Fruit fly (Drosophila melanogaster) whole organism, embryonic: ENCODE data around the gene CG42540.

Experiments
- ATbp ChIP-seq: fragments of 200-800 bp; sonication (Bioruptor generic); optimal IDR thresholded peaks from 2 replicates; lab custom pipeline; 2017; ENCODE audit warnings: missing biosample characterization, mild to moderate bottlenecking, missing genetic modification characterization, missing genetic modification reagents
- Bgb ChIP-seq: fragments of 200-800 bp; sonication (Bioruptor generic); IDR thresholded peaks from 2 replicates; pipeline ENCODE4 v1.3.6; 2022; ENCODE audit warnings: missing biosample characterization, missing genetic modification characterization; ENCODE audit not compliant: partially characterized antibody
- CG10267 ChIP-seq: fragments of 200-800 bp; sonication (Bioruptor generic); optimal IDR thresholded peaks from 2 replicates; lab custom pipeline; 2018; ENCODE audit warnings: missing biosample characterization, mild to moderate bottlenecking, missing genetic modification characterization, moderate library complexity
- CG10979 ChIP-seq: fragments of 200-800 bp; sonication (Bioruptor generic); optimal IDR thresholded peaks from 2 replicates; lab custom pipeline; 2018; ENCODE audit warnings: missing biosample characterization, mild to moderate bottlenecking, missing genetic modification characterization, moderate library complexity
- CG11398 ChIP-seq: fragments of 200-800 bp; sonication (Bioruptor generic); optimal IDR thresholded peaks from 2 replicates; lab custom pipeline; 2016; ENCODE audit warnings: missing biosample characterization, missing genetic modification characterization
- CG11723 ChIP-seq: fragments of 200-800 bp; sonication (Bioruptor generic); optimal IDR thresholded peaks from 2 replicates; lab custom pipeline; 2017; ENCODE audit warnings: missing biosample characterization, mild to moderate bottlenecking, missing genetic modification characterization
- CG12071 ChIP-seq: fragments of 200-800 bp; sonication (Bioruptor generic); optimal IDR thresholded peaks from 3 replicates; lab custom pipeline; 2018; ENCODE audit warnings: missing biosample characterization, mild to moderate bottlenecking, missing genetic modification characterization
- CG12236 ChIP-seq: fragments of 200-800 bp; sonication (Bioruptor generic); optimal IDR thresholded peaks from 2 replicates; lab custom pipeline; 2016; ENCODE audit warnings: missing biosample characterization, missing genetic modification characterization
- CG12391 ChIP-seq: fragments of 200-800 bp; sonication (Bioruptor generic); optimal IDR thresholded peaks from 3 replicates; lab custom pipeline; 2018; ENCODE audit warnings: missing biosample characterization, mild to moderate bottlenecking, missing genetic modification characterization, moderate library complexity
- CG12769 ChIP-seq: fragments of 200-800 bp; sonication (Bioruptor generic); optimal IDR thresholded peaks from 2 replicates; lab custom pipeline; 2019; ENCODE audit warnings: missing biosample characterization, mild to moderate bottlenecking, missing genetic modification characterization, moderate library complexity
- CG14014 ChIP-seq: fragments of 200-800 bp; sonication (Bioruptor generic); IDR thresholded peaks from 2 replicates; pipeline ENCODE4 v1.3.6; 2022; ENCODE audit warnings: missing biosample characterization, missing genetic modification characterization
- CG14667 ChIP-seq: fragments of 200-800 bp; sonication (Bioruptor generic); IDR thresholded peaks from 2 replicates; pipeline ENCODE4 v1.3.6; 2022; ENCODE audit warnings: missing biosample characterization, missing genetic modification characterization
- CG1603 ChIP-seq: fragments of 200-800 bp; sonication (Bioruptor generic); optimal IDR thresholded peaks from 2 replicates; lab custom pipeline; 2019; ENCODE audit warnings: missing biosample characterization, mild to moderate bottlenecking, missing genetic modification characterization, moderate library complexity
- CG17802 ChIP-seq: fragments of 200-800 bp; sonication (Bioruptor generic); optimal IDR thresholded peaks from 2 replicates; lab custom pipeline; 2018; ENCODE audit warnings: missing biosample characterization, mild to moderate bottlenecking, missing genetic modification characterization, moderate library complexity
- CG17912 ChIP-seq: fragments of 200-800 bp; sonication (Bioruptor generic); optimal IDR thresholded peaks from 2 replicates; lab custom pipeline; 2018; ENCODE audit warnings: missing biosample characterization, mild to moderate bottlenecking, missing genetic modification characterization
- CG1832 ChIP-seq: fragments of 200-800 bp; sonication (Bioruptor generic); optimal IDR thresholded peaks from 2 replicates; lab custom pipeline; 2017; ENCODE audit warnings: missing biosample characterization, mild to moderate bottlenecking, missing genetic modification characterization, inconsistent platforms
- CG33213 ChIP-seq: fragments of 200-800 bp; sonication (Bioruptor generic); optimal IDR thresholded peaks from 3 replicates; lab custom pipeline; 2016; ENCODE audit warnings: missing biosample characterization, missing genetic modification characterization
- CG3407 ChIP-seq: fragments of 200-800 bp; sonication (Bioruptor generic); optimal IDR thresholded peaks from 2 replicates; lab custom pipeline; 2018; ENCODE audit warnings: missing biosample characterization, mild to moderate bottlenecking, missing genetic modification characterization
- CG3995 ChIP-seq: fragments of 200-800 bp; sonication (Bioruptor generic); optimal IDR thresholded peaks from 3 replicates; lab custom pipeline; 2016; ENCODE audit warnings: missing biosample characterization, missing genetic modification characterization
- CG4282 ChIP-seq: fragments of 200-800 bp; sonication (Bioruptor generic); optimal IDR thresholded peaks from 2 replicates; lab custom pipeline; 2016; ENCODE audit warnings: missing biosample characterization, missing genetic modification characterization
- CG4707 ChIP-seq: fragments of 200-800 bp; sonication (Bioruptor generic); optimal IDR thresholded peaks from 2 replicates; lab custom pipeline; 2018; ENCODE audit warnings: missing biosample characterization, mild to moderate bottlenecking, missing genetic modification characterization, moderate library complexity
- CG5245 ChIP-seq: fragments of 200-800 bp; sonication (Bioruptor generic); optimal IDR thresholded peaks from 3 replicates; lab custom pipeline; 2016; ENCODE audit warnings: missing biosample characterization, missing genetic modification characterization
- CG7372 ChIP-seq: fragments of 200-800 bp; sonication (Bioruptor generic); IDR thresholded peaks from 2 replicates; pipeline ENCODE4 v1.3.6; 2022; ENCODE audit warnings: missing biosample characterization, missing genetic modification characterization
- CG8290 ChIP-seq, 3 experiments: fragments of 200-800 bp; sonication (Bioruptor generic); optimal IDR thresholded peaks; 2 replicates each; lab custom pipeline; 2016 to 2019; ENCODE audit warnings: missing biosample characterization in 3 of 3, missing genetic modification characterization in 3 of 3, mild to moderate bottlenecking in 2 of 3, moderate library complexity in 1 of 3
- CG8944 ChIP-seq: fragments of 200-800 bp; sonication (Bioruptor generic); optimal IDR thresholded peaks from 3 replicates; lab custom pipeline; 2016; ENCODE audit warnings: missing biosample characterization, missing genetic modification characterization
- CoRest ChIP-seq: fragments of 200-800 bp; sonication (Bioruptor generic); optimal IDR thresholded peaks from 3 replicates; lab custom pipeline; 2018; ENCODE audit warnings: missing biosample characterization, mild to moderate bottlenecking, missing genetic modification characterization, moderate library complexity
- Dref ChIP-seq: fragments of 200-800 bp; sonication (Bioruptor generic); IDR thresholded peaks from 2 replicates; pipeline ENCODE4 v1.3.6; 2022; ENCODE audit warnings: missing biosample characterization, missing genetic modification characterization
- E2f1 ChIP-seq: fragments of 200-800 bp; sonication (Bioruptor generic); IDR thresholded peaks from 2 replicates; pipeline ENCODE4 v1.3.6; 2022; ENCODE audit warnings: missing biosample characterization, missing genetic modification characterization
- E2f2 ChIP-seq: fragments of 200-800 bp; sonication (Bioruptor generic); IDR thresholded peaks from 2 replicates; pipeline ENCODE4 v1.3.6; 2022; ENCODE audit warnings: missing biosample characterization, missing genetic modification characterization
- HHEX ChIP-seq: fragments of 200-800 bp; sonication (Bioruptor generic); optimal IDR thresholded peaks from 3 replicates; lab custom pipeline; 2017; ENCODE audit warnings: missing biosample characterization, mild to moderate bottlenecking, missing genetic modification characterization, missing genetic modification reagents
- HLH54F ChIP-seq: fragments of 200-800 bp; sonication (Bioruptor generic); optimal IDR thresholded peaks from 3 replicates; lab custom pipeline; 2016; ENCODE audit warnings: missing biosample characterization, missing genetic modification characterization
- Max ChIP-seq: fragments of 200-800 bp; sonication (Bioruptor generic); optimal IDR thresholded peaks from 2 replicates; lab custom pipeline; 2016; ENCODE audit warnings: missing biosample characterization, mild to moderate bottlenecking, missing genetic modification characterization
- NC2α ChIP-seq: fragments of 200-800 bp; sonication (Bioruptor generic); optimal IDR thresholded peaks from 2 replicates; lab custom pipeline; 2016; ENCODE audit warnings: missing biosample characterization, missing genetic modification characterization
- Oli ChIP-seq: fragments of 200-800 bp; sonication (Bioruptor generic); optimal IDR thresholded peaks from 2 replicates; lab custom pipeline; 2018; ENCODE audit warnings: missing biosample characterization, mild to moderate bottlenecking, missing genetic modification characterization, moderate library complexity
- Ravus ChIP-seq: fragments of 200-800 bp; sonication (Bioruptor generic); IDR thresholded peaks from 2 replicates; pipeline ENCODE4 v1.3.6; 2022; ENCODE audit warnings: missing biosample characterization, missing genetic modification characterization
- Side ChIP-seq: fragments of 200-800 bp; sonication (Bioruptor generic); optimal IDR thresholded peaks from 2 replicates; lab custom pipeline; 2016; ENCODE audit warnings: missing biosample characterization, missing genetic modification characterization
- Six4 ChIP-seq: fragments of 200-800 bp; sonication (Bioruptor generic); optimal IDR thresholded peaks from 2 replicates; lab custom pipeline; 2016; ENCODE audit warnings: missing biosample characterization, missing genetic modification characterization
- ato ChIP-seq: fragments of 200-800 bp; sonication (Bioruptor generic); IDR thresholded peaks from 2 replicates; pipeline ENCODE4 v1.3.6; 2022; ENCODE audit warnings: missing biosample characterization, missing genetic modification characterization; ENCODE audit not compliant: partially characterized antibody
- cato ChIP-seq: fragments of 200-800 bp; sonication (Bioruptor generic); optimal IDR thresholded peaks from 2 replicates; lab custom pipeline; 2016; ENCODE audit warnings: missing biosample characterization, missing genetic modification characterization, borderline replicate concordance
- croc ChIP-seq: fragments of 200-800 bp; sonication (Bioruptor generic); conservative IDR thresholded peaks from 3 replicates; pipeline ENCODE4 v1.3.6; 2022; ENCODE audit warnings: missing biosample characterization, missing genetic modification characterization
- dan ChIP-seq: fragments of 200-800 bp; sonication (Bioruptor generic); IDR thresholded peaks from 2 replicates; pipeline ENCODE4 v1.3.6; 2022; ENCODE audit warnings: missing biosample characterization, missing genetic modification characterization
- emc ChIP-seq: fragments of 200-800 bp; sonication (Bioruptor generic); optimal IDR thresholded peaks from 2 replicates; lab custom pipeline; 2016; ENCODE audit warnings: missing biosample characterization, missing genetic modification characterization
- jigr1 ChIP-seq: fragments of 200-800 bp; sonication (Bioruptor generic); IDR thresholded peaks from 3 replicates; pipeline ENCODE4 v1.3.6; 2022; ENCODE audit warnings: missing biosample characterization, missing genetic modification characterization
- lmd ChIP-seq: fragments of 200-800 bp; sonication (Bioruptor generic); IDR thresholded peaks from 2 replicates; pipeline ENCODE4 v1.3.6; 2022; ENCODE audit warnings: missing biosample characterization, missing genetic modification characterization
- nau ChIP-seq: fragments of 200-800 bp; sonication (Bioruptor generic); optimal IDR thresholded peaks from 3 replicates; lab custom pipeline; 2017; ENCODE audit warnings: missing biosample characterization, mild to moderate bottlenecking, missing genetic modification characterization, missing genetic modification reagents
- org-1 ChIP-seq: fragments of 200-800 bp; sonication (Bioruptor generic); optimal IDR thresholded peaks from 2 replicates; lab custom pipeline; 2017; ENCODE audit warnings: missing biosample characterization, missing genetic modification characterization
- sens-2 ChIP-seq: fragments of 200-800 bp; sonication (Bioruptor generic); IDR thresholded peaks from 2 replicates; pipeline ENCODE4 v1.3.6; 2022; ENCODE audit warnings: missing biosample characterization, missing genetic modification characterization
- slou ChIP-seq: fragments of 200-800 bp; sonication (Bioruptor generic); optimal IDR thresholded peaks from 3 replicates; lab custom pipeline; 2016; ENCODE audit warnings: missing biosample characterization, missing genetic modification characterization
- ttk ChIP-seq: fragments of 200-800 bp; sonication (Bioruptor generic); IDR thresholded peaks from 2 replicates; pipeline ENCODE4 v2.1.2; 2022; ENCODE audit warnings: missing biosample characterization, missing genetic modification characterization
- vvl ChIP-seq: fragments of 200-800 bp; sonication (Bioruptor generic); IDR thresholded peaks from 2 replicates; pipeline ENCODE4 v1.3.6; 2022; ENCODE audit warnings: missing biosample characterization, missing genetic modification characterization

Gene CG42540

dm6 chr3L:4611311-4611710 is 55.4 kb downstream of the CG42540 start (continued):
- peak; percentile 54 for TF ChIP-seq CoRest
- TF ChIP-seq CG12236, result peak; percentile 58
- no peak for TF ChIP-seq Dref
- TF ChIP-seq Max (GFP tag; lab: Kevin White, UChicago), result peak; percentile 59
- TF ChIP-seq dan (GFP tag; lab: Robert Waterston, UW), result peak; percentile 81
- TF ChIP-seq NC2α (GFP tag; lab: Kevin White, UChicago), result peak; percentile 45
- no peak for TF ChIP-seq CG11723 (GFP tag; lab: Kevin White, UChicago)
- TF ChIP-seq CG12391 (tag; lab: Kevin White, UChicago), result peak; percentile 74
- TF ChIP-seq vvl (GFP tag; lab: Robert Waterston, UW), result peak; percentile 91
- TF ChIP-seq Oli, result peak; percentile 72
- TF ChIP-seq E2f2, result peak; percentile 38; the same call in 1 of the 2 replicates
- TF ChIP-seq ato (GFP tag; lab: Robert Waterston, UW), result no peak
- peak; percentile 83 for TF ChIP-seq CG10979 (tag; lab: Kevin White, UChicago)
- TF ChIP-seq nau (GFP tag; lab: Kevin White, UChicago), result peak; percentile 56
- peak; percentile 85 for TF ChIP-seq ttk (GFP tag; lab: Robert Waterston, UW)
- peak; percentile 56 for TF ChIP-seq CG12071
- TF ChIP-seq jigr1 (GFP tag; lab: Robert Waterston, UW), result peak; percentile 73; the same call in 2 of the 3 replicates
- TF ChIP-seq Ravus, result no peak
- peak; percentile 55 for TF ChIP-seq CG4707
- no peak for TF ChIP-seq Bgb
- peak; percentile 72 for TF ChIP-seq CG5245 (GFP tag; lab: Kevin White, UChicago)
- no peak for TF ChIP-seq CG3995 (GFP tag; lab: Kevin White, UChicago)
- peak; percentile 67 for TF ChIP-seq org-1 (GFP tag; lab: Kevin White, UChicago)
- TF ChIP-seq CG3407, result peak; percentile 73
- TF ChIP-seq CG17912 (GFP tag; lab: Kevin White, UChicago), result no peak
- peak; percentile 61 for TF ChIP-seq CG12769 (tag; lab: Kevin White, UChicago)
- peak; percentile 91 for TF ChIP-seq CG1603 (tag; lab: Kevin White, UChicago)
- TF ChIP-seq lmd, result peak; percentile 67
- no peak for TF ChIP-seq HLH54F
- no peak for TF ChIP-seq CG11398 (GFP tag; lab: Kevin White, UChicago)
- no peak for TF ChIP-seq emc (GFP tag; lab: Kevin White, UChicago)
- TF ChIP-seq CG1832 (GFP tag; lab: Kevin White, UChicago), result no peak
- no peak for TF ChIP-seq slou (GFP tag; lab: Kevin White, UChicago)
- TF ChIP-seq sens-2 (GFP tag; lab: Robert Waterston, UW), result peak; percentile 82
- peak; percentile 37 for TF ChIP-seq CG17802 (tag; lab: Kevin White, UChicago)
- peak; percentile 63 for TF ChIP-seq HHEX (GFP tag; lab: Kevin White, UChicago)
- peak; percentile 68 for TF ChIP-seq croc
- TF ChIP-seq CG10267 (tag; lab: Kevin White, UChicago), result peak; percentile 68
- TF ChIP-seq E2f1 (GFP tag; lab: Robert Waterston, UW), result peak; percentile 84
- peak; percentile 80 for TF ChIP-seq ATbp (GFP tag; lab: Kevin White, UChicago)
- TF ChIP-seq CG14667 (GFP tag; lab: Robert Waterston, UW), result peak; percentile 64
- no peak for TF ChIP-seq cato (GFP tag; lab: Kevin White, UChicago)
- TF ChIP-seq CG7372 (GFP tag; lab: Robert Waterston, UW), result 0 out of 2 replicates have a peak, but pooled peaks have one; percentile 11
- TF ChIP-seq CG8290 (GFP tag; optimal IDR thresholded peaks at IDR 0.05; lab: Kevin White, UChicago), result peak; percentile 68
- TF ChIP-seq CG8290 (tag; optimal IDR thresholded peaks at IDR 0.05; lab: Kevin White, UChicago), result peak in 1 of 2 experiments; percentile 57
- peak; percentile 65 for TF ChIP-seq Side (GFP tag; lab: Kevin White, UChicago)
- no peak for TF ChIP-seq CG4282
- peak; percentile 67 for TF ChIP-seq Six4
- peak; percentile 46 for TF ChIP-seq CG8944 (GFP tag; lab: Kevin White, UChicago)
- 0 out of 2 replicates have a peak, but pooled peaks have one; percentile 47 for TF ChIP-seq CG14014 (GFP tag; lab: Robert Waterston, UW)
- TF ChIP-seq CG33213 (GFP tag; lab: Kevin White, UChicago), result peak; percentile 47
